ENCODE assay signal across 1 fruit fly cellular context in the genomic region with DNA sequence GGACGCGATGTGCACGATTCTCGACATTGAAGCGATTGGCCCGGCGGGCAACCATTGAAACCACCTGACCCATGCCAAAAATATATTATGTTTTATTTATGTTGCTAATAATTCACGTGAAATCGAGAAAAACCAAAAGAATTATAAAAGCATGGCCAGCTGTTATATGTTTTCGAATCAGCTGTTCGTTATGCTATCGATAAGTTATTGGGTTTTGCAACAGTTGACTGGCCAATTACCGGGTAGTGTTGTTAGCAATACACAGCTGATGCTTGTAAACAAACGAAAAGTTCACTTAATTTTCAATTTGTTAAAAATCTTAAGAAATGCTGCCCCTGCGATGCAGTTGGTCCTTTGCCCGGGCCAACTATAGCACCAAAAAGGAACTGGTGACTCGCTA.
TF ChIP-seq lines count a peak whose summit lies in the region.

TSS of gene CG11722 (minus strand) at position 200 of the 400 bp plus-strand sequence.
TSS of gene mtTFB2 (plus strand) at position 232 of the 400 bp plus-strand sequence.

TF ChIP-seq in whole organism, embryonic, 481 proteins besides CTCF, POLR2A, EP300 and RAD21 (continued from another document):
- TF ChIP-seq CG15479 (GFP tag; optimal IDR thresholded peaks at IDR 0.05; lab: Kevin White, UChicago) (peak; percentile 45), esg (GFP tag; conservative IDR thresholded peaks at IDR 0.05; lab: Robert Waterston, UW) (no peak), az2 (GFP tag; optimal IDR thresholded peaks at IDR 0.05; lab: Kevin White, UChicago) (no peak), Bgb (GFP tag; IDR thresholded peaks at IDR 0.05; lab: Robert Waterston, UW; ENCODE audit: partially characterized antibody) (peak; percentile 41; the same call in 1 of the 2 replicates), sug (tag; optimal IDR thresholded peaks at IDR 0.05; lab: Kevin White, UChicago) (no peak), MESR4 (GFP tag; optimal IDR thresholded peaks at IDR 0.05; lab: Kevin White, UChicago) (peak; percentile 12), CG6254 (GFP tag; optimal IDR thresholded peaks at IDR 0.05; lab: Kevin White, UChicago) (no peak), CG8765 (GFP tag; IDR thresholded peaks at IDR 0.05; lab: Robert Waterston, UW) (no peak), Sry-δ (GFP tag; optimal IDR thresholded peaks at IDR 0.05; lab: Kevin White, UChicago) (peak; percentile 29), ham (GFP tag; IDR thresholded peaks at IDR 0.05; lab: Robert Waterston, UW) (no peak), trem (tag; optimal IDR thresholded peaks at IDR 0.05; lab: Kevin White, UChicago) (peak; percentile 10), CG12391 (tag; optimal IDR thresholded peaks at IDR 0.05; lab: Kevin White, UChicago) (no peak), Doc3 (GFP tag; IDR thresholded peaks at IDR 0.05; lab: Robert Waterston, UW; ENCODE audit: partially characterized antibody) (peak; percentile 47; the same call in 1 of the 3 replicates), CG1647 (GFP tag; optimal IDR thresholded peaks at IDR 0.05; lab: Kevin White, UChicago) (no peak), scrt (GFP tag; optimal IDR thresholded peaks at IDR 0.05; lab: Kevin White, UChicago) (peak; percentile 90), CG10543 (GFP tag; optimal IDR thresholded peaks at IDR 0.05; lab: Kevin White, UChicago) (no peak), CG6854 (GFP tag; optimal IDR thresholded peaks at IDR 0.05; lab: Kevin White, UChicago) (no peak), CG3838 (GFP tag; optimal IDR thresholded peaks at IDR 0.05; lab: Kevin White, UChicago) (no peak), Bdp1 (GFP tag; optimal IDR thresholded peaks at IDR 0.05; lab: Kevin White, UChicago) (no peak), CG4820 (GFP tag; optimal IDR thresholded peaks at IDR 0.05; lab: Kevin White, UChicago) (no peak), Dip3 (GFP tag; optimal IDR thresholded peaks at IDR 0.05; lab: Kevin White, UChicago) (no peak), CG30020 (tag; optimal IDR thresholded peaks at IDR 0.05; lab: Kevin White, UChicago) (no peak), BEAF-32 (GFP tag; optimal IDR thresholded peaks at IDR 0.05; lab: Kevin White, UChicago) (peak; percentile 33), kah (GFP tag; optimal IDR thresholded peaks at IDR 0.05; lab: Kevin White, UChicago) (no peak), wor (GFP tag; IDR thresholded peaks at IDR 0.05; lab: Robert Waterston, UW) (no peak), cad (GFP tag; optimal IDR thresholded peaks at IDR 0.05; lab: Kevin White, UChicago) (no peak), CG18619 (GFP tag; optimal IDR thresholded peaks at IDR 0.05; lab: Kevin White, UChicago) (no peak), ac (GFP tag; optimal IDR thresholded peaks at IDR 0.05; lab: Kevin White, UChicago) (no peak), Myb (GFP tag; optimal IDR thresholded peaks at IDR 0.05; lab: Kevin White, UChicago) (no peak), CG7745 (tag; optimal IDR thresholded peaks at IDR 0.05; lab: Kevin White, UChicago) (no peak), CG17385 (GFP tag; optimal IDR thresholded peaks at IDR 0.05; lab: Kevin White, UChicago) (no peak), ranshi (GFP tag; IDR thresholded peaks at IDR 0.05; lab: Robert Waterston, UW) (no peak), CG31388 (GFP tag; optimal IDR thresholded peaks at IDR 0.05; lab: Kevin White, UChicago) (no peak), ara (GFP tag; IDR thresholded peaks at IDR 0.05; lab: Robert Waterston, UW) (no peak), pnt (GFP tag; optimal IDR thresholded peaks at IDR 0.05; lab: Kevin White, UChicago) (no peak), CG10147 (GFP tag; optimal IDR thresholded peaks at IDR 0.05; lab: Kevin White, UChicago) (no peak), CG31441 (GFP tag; IDR thresholded peaks at IDR 0.05; lab: Robert Waterston, UW) (no peak), CG6683 (GFP tag; optimal IDR thresholded peaks at IDR 0.05; lab: Kevin White, UChicago) (no peak), ap (GFP tag; IDR thresholded peaks at IDR 0.05; lab: Robert Waterston, UW) (no peak), twi (tag; optimal IDR thresholded peaks at IDR 0.05; lab: Kevin White, UChicago) (no peak), NK7.1 (GFP tag; optimal IDR thresholded peaks at IDR 0.05; lab: Kevin White, UChicago) (no peak), CG15696 (tag; optimal IDR thresholded peaks at IDR 0.05; lab: Kevin White, UChicago) (no peak), ind (GFP tag; optimal IDR thresholded peaks at IDR 0.05; lab: Kevin White, UChicago) (no peak), CG13424 (tag; optimal IDR thresholded peaks at IDR 0.05; lab: Kevin White, UChicago) (no peak), MBD-R2 (GFP tag; IDR thresholded peaks at IDR 0.05; lab: Robert Waterston, UW) (peak; percentile 81), Hr78 (GFP tag; optimal IDR thresholded peaks at IDR 0.05; lab: Kevin White, UChicago) (no peak), cas (GFP tag; IDR thresholded peaks at IDR 0.05; lab: Robert Waterston, UW) (no peak), danr (GFP tag; IDR thresholded peaks at IDR 0.05; lab: Robert Waterston, UW) (no peak), H2.0 (GFP tag; IDR thresholded peaks at IDR 0.05; lab: Robert Waterston, UW) (no peak), bsh (GFP tag; optimal IDR thresholded peaks at IDR 0.05; lab: Kevin White, UChicago) (no peak), Abd-B (GFP tag; optimal IDR thresholded peaks at IDR 0.05; lab: Kevin White, UChicago) (no peak), CG9797 (GFP tag; optimal IDR thresholded peaks at IDR 0.05; lab: Kevin White, UChicago) (no peak), D19A (tag; optimal IDR thresholded peaks at IDR 0.05; lab: Kevin White, UChicago) (no peak), Nf-YC (tag; optimal IDR thresholded peaks at IDR 0.05; lab: Kevin White, UChicago) (peak; percentile 82), crol (GFP tag; IDR thresholded peaks at IDR 0.05; lab: Robert Waterston, UW) (no peak), fd3F (GFP tag; optimal IDR thresholded peaks at IDR 0.05; lab: Kevin White, UChicago) (no peak), pan (optimal IDR thresholded peaks at IDR 0.05; lab: Kevin White, UChicago) (no peak), pan (GFP tag; optimal IDR thresholded peaks at IDR 0.05 in 1 of 2, IDR thresholded peaks at IDR 0.05 in 1 of 2) (no peak), CG3281 (GFP tag; optimal IDR thresholded peaks at IDR 0.05; lab: Kevin White, UChicago) (no peak), Rfx (GFP tag; IDR thresholded peaks at IDR 0.05; lab: Robert Waterston, UW) (peak; percentile 49), CG1529 (GFP tag; optimal IDR thresholded peaks at IDR 0.05; lab: Kevin White, UChicago) (no peak), Sin3A (optimal IDR thresholded peaks at IDR 0.05; lab: Kevin White, UChicago) (no peak), Vsx1 (GFP tag; optimal IDR thresholded peaks at IDR 0.05; lab: Kevin White, UChicago) (peak; percentile 97), wdn (GFP tag; IDR thresholded peaks at IDR 0.05; lab: Robert Waterston, UW) (no peak), knrl (GFP tag; IDR thresholded peaks at IDR 0.05; lab: Robert Waterston, UW; ENCODE audit: partially characterized antibody) (no peak), CG3847 (GFP tag; IDR thresholded peaks at IDR 0.05; lab: Robert Waterston, UW) (no peak), Hr51 (GFP tag; optimal IDR thresholded peaks at IDR 0.05; lab: Kevin White, UChicago) (no peak), Hmr (GFP tag; optimal IDR thresholded peaks at IDR 0.05; lab: Kevin White, UChicago) (no peak), CG9215 (GFP tag; IDR thresholded peaks at IDR 0.05; lab: Robert Waterston, UW) (no peak), CG2120 (GFP tag; optimal IDR thresholded peaks at IDR 0.05; lab: Kevin White, UChicago) (no peak), Dbx (GFP tag; IDR thresholded peaks at IDR 0.05; lab: Robert Waterston, UW) (no peak), nerfin-2 (GFP tag; IDR thresholded peaks at IDR 0.05; lab: Robert Waterston, UW; ENCODE audit: partially characterized antibody) (peak; percentile 48; the same call in 1 of the 2 replicates), abd-A (tag; optimal IDR thresholded peaks at IDR 0.05; lab: Kevin White, UChicago) (no peak), CG5245 (GFP tag; optimal IDR thresholded peaks at IDR 0.05; lab: Kevin White, UChicago) (no peak), Aef1 (GFP tag; IDR thresholded peaks at IDR 0.05; lab: Robert Waterston, UW) (no peak), nmo (GFP tag; optimal IDR thresholded peaks at IDR 0.05; lab: Kevin White, UChicago) (no peak), hkb (optimal IDR thresholded peaks at IDR 0.05; lab: Kevin White, UChicago) (no peak), hkb (GFP tag; IDR thresholded peaks at IDR 0.05; lab: Robert Waterston, UW) (no peak), h (optimal IDR thresholded peaks at IDR 0.05; lab: Kevin White, UChicago) (no peak), Optix (GFP tag; IDR thresholded peaks at IDR 0.05; lab: Robert Waterston, UW) (no peak), ewg (GFP tag; optimal IDR thresholded peaks at IDR 0.05; lab: Kevin White, UChicago) (no peak), CG4328 (GFP tag; optimal IDR thresholded peaks at IDR 0.05; lab: Kevin White, UChicago) (no peak), HLH3B (GFP tag; IDR thresholded peaks at IDR 0.05; lab: Robert Waterston, UW) (no peak), pum (GFP tag; optimal IDR thresholded peaks at IDR 0.05; lab: Kevin White, UChicago) (no peak), zfh1 (GFP tag; IDR thresholded peaks at IDR 0.05; lab: Robert Waterston, UW) (no peak), caup (GFP tag; optimal IDR thresholded peaks at IDR 0.05; lab: Kevin White, UChicago; ENCODE audit: severe bottlenecking) (no peak), CG4707 (GFP tag; optimal IDR thresholded peaks at IDR 0.05; lab: Kevin White, UChicago) (no peak), lilli (GFP tag; optimal IDR thresholded peaks at IDR 0.05; lab: Kevin White, UChicago) (no peak), CG31224 (GFP tag; IDR thresholded peaks at IDR 0.05; lab: Robert Waterston, UW) (no peak), CG10654 (GFP tag; optimal IDR thresholded peaks at IDR 0.05; lab: Kevin White, UChicago) (no peak), salm (tag; optimal IDR thresholded peaks at IDR 0.05; lab: Kevin White, UChicago) (no peak), CG1603 (tag; optimal IDR thresholded peaks at IDR 0.05; lab: Kevin White, UChicago) (peak; percentile 21), CG2678 (tag; optimal IDR thresholded peaks at IDR 0.05; lab: Kevin White, UChicago) (no peak), p53 (GFP tag; optimal IDR thresholded peaks at IDR 0.05; lab: Kevin White, UChicago) (no peak), CG13894 (tag; optimal IDR thresholded peaks at IDR 0.05; lab: Kevin White, UChicago) (no peak), slbo (GFP tag; IDR thresholded peaks at IDR 0.05; lab: Robert Waterston, UW) (no peak), Nf-YB (GFP tag; optimal IDR thresholded peaks at IDR 0.05; lab: Kevin White, UChicago) (peak; percentile 73), Chrac-16 (GFP tag; optimal IDR thresholded peaks at IDR 0.05; lab: Kevin White, UChicago) (no peak), E2f1 (GFP tag; IDR thresholded peaks at IDR 0.05; lab: Robert Waterston, UW) (no peak), HmgD (GFP tag; optimal IDR thresholded peaks at IDR 0.05; lab: Kevin White, UChicago) (no peak), CG17802 (tag; optimal IDR thresholded peaks at IDR 0.05; lab: Kevin White, UChicago) (no peak), CG34224 (GFP tag; IDR thresholded peaks at IDR 0.05; lab: Robert Waterston, UW; ENCODE audit: partially characterized antibody) (peak; percentile 72), CG2889 (GFP tag; IDR thresholded peaks at IDR 0.05; lab: Robert Waterston, UW) (no peak), CG15073 (GFP tag; optimal IDR thresholded peaks at IDR 0.05; lab: Kevin White, UChicago) (no peak), Lim3 (GFP tag; IDR thresholded peaks at IDR 0.05; lab: Robert Waterston, UW) (no peak), CG16813 (GFP tag; IDR thresholded peaks at IDR 0.05; lab: Robert Waterston, UW; ENCODE audit: partially characterized antibody) (no peak), CG4404 (GFP tag; IDR thresholded peaks at IDR 0.05; lab: Robert Waterston, UW) (no peak), Med (GFP tag; lab: Kevin White, UChicago) (peak; percentile 29), CG8290 (GFP tag; optimal IDR thresholded peaks at IDR 0.05; lab: Kevin White, UChicago) (no peak), CG8290 (tag; optimal IDR thresholded peaks at IDR 0.05; lab: Kevin White, UChicago) (peak in 1 of 2 experiments; percentile 37), nerfin-1 (tag; optimal IDR thresholded peaks at IDR 0.05; lab: Kevin White, UChicago) (no peak), CG11093 (GFP tag; IDR thresholded peaks at IDR 0.05; lab: Robert Waterston, UW) (no peak), CG12071 (GFP tag; optimal IDR thresholded peaks at IDR 0.05; lab: Kevin White, UChicago) (no peak), CG5180 (GFP tag; optimal IDR thresholded peaks at IDR 0.05; lab: Kevin White, UChicago) (no peak), GATAe (GFP tag; conservative IDR thresholded peaks at IDR 0.05; lab: Robert Waterston, UW) (no peak), br (optimal IDR thresholded peaks at IDR 0.05; lab: Kevin White, UChicago) (no peak)
